Fruit fly (Drosophila melanogaster) whole organism, embryonic: ENCODE data around the gene CG6356.
A peak's percentile ranks its signal among the peaks of the same experiment; 100 is the strongest.

Source experiments
- Asciz ChIP-seq: fragments of 200-800 bp; sonication (Bioruptor generic); optimal IDR thresholded peaks from 2 replicates; lab custom pipeline; 2017; ENCODE audit warnings: missing biosample characterization, mild to moderate bottlenecking, missing genetic modification characterization, missing genetic modification reagents
- Bgb ChIP-seq: fragments of 200-800 bp; sonication (Bioruptor generic); IDR thresholded peaks from 2 replicates; pipeline ENCODE4 v1.3.6; 2022; ENCODE audit warnings: missing biosample characterization, missing genetic modification characterization; ENCODE audit not compliant: partially characterized antibody
- CG12299 ChIP-seq: fragments of 200-800 bp; sonication (Bioruptor generic); optimal IDR thresholded peaks from 2 replicates; lab custom pipeline; 2018; ENCODE audit warnings: missing biosample characterization, mild to moderate bottlenecking, missing genetic modification characterization
- CG13424 ChIP-seq: fragments of 200-800 bp; sonication (Bioruptor generic); optimal IDR thresholded peaks from 2 replicates; lab custom pipeline; 2019; ENCODE audit warnings: missing biosample characterization, mild to moderate bottlenecking, missing genetic modification characterization, moderate library complexity
- CG14860 ChIP-seq: fragments of 200-800 bp; sonication (Bioruptor generic); IDR thresholded peaks from 3 replicates; pipeline ENCODE4 v1.3.6; 2022; ENCODE audit warnings: missing biosample characterization, missing genetic modification characterization; ENCODE audit not compliant: partially characterized antibody
- CG2678 ChIP-seq: fragments of 200-800 bp; sonication (Bioruptor generic); optimal IDR thresholded peaks from 3 replicates; lab custom pipeline; 2019; ENCODE audit warnings: missing biosample characterization, mild to moderate bottlenecking, missing genetic modification characterization, moderate library complexity
- CG2875 ChIP-seq: fragments of 200-800 bp; sonication (Bioruptor generic); optimal IDR thresholded peaks from 2 replicates; lab custom pipeline; 2017; ENCODE audit warnings: missing biosample characterization, mild to moderate bottlenecking, missing genetic modification characterization, missing genetic modification reagents
- CG30020 ChIP-seq: fragments of 200-800 bp; optimal IDR thresholded peaks from 2 replicates; lab custom pipeline; 2019; ENCODE audit warnings: missing biosample characterization, mild to moderate bottlenecking, missing genetic modification characterization, moderate library complexity
- CG31224 ChIP-seq: fragments of 200-800 bp; sonication (Bioruptor generic); IDR thresholded peaks from 2 replicates; pipeline ENCODE4 v1.3.6; 2022; ENCODE audit warnings: missing biosample characterization, missing genetic modification characterization
- CG33557 ChIP-seq: fragments of 200-800 bp; sonication (Bioruptor generic); optimal IDR thresholded peaks from 2 replicates; lab custom pipeline; 2019; ENCODE audit warnings: missing biosample characterization, mild to moderate bottlenecking, missing genetic modification characterization, moderate library complexity
- CG4282 ChIP-seq: fragments of 200-800 bp; sonication (Bioruptor generic); optimal IDR thresholded peaks from 2 replicates; lab custom pipeline; 2016; ENCODE audit warnings: missing biosample characterization, missing genetic modification characterization
- CG9215 ChIP-seq: fragments of 200-800 bp; sonication (Bioruptor generic); IDR thresholded peaks from 2 replicates; pipeline ENCODE4 v1.3.6; 2022; ENCODE audit warnings: missing biosample characterization, missing genetic modification characterization
- CG9817 ChIP-seq: fragments of 200-800 bp; sonication (Bioruptor generic); optimal IDR thresholded peaks from 2 replicates; lab custom pipeline; 2018; ENCODE audit warnings: missing biosample characterization, mild to moderate bottlenecking, missing genetic modification characterization, moderate library complexity
- CG9932 ChIP-seq: fragments of 200-800 bp; sonication (Bioruptor generic); IDR thresholded peaks from 2 replicates; pipeline ENCODE4 v1.3.6; 2022; ENCODE audit warnings: missing biosample characterization, missing genetic modification characterization
- CkIIα-i1 ChIP-seq: fragments of 200-800 bp; sonication (Bioruptor generic); IDR thresholded peaks from 2 replicates; pipeline ENCODE4 v1.3.6; 2022; ENCODE audit warnings: missing biosample characterization, missing genetic modification characterization
- Ets97D ChIP-seq: fragments of 200-800 bp; sonication (Bioruptor generic); optimal IDR thresholded peaks from 3 replicates; lab custom pipeline; 2016; ENCODE audit warnings: missing biosample characterization, missing genetic modification characterization
- GATAe ChIP-seq: fragments of 200-800 bp; sonication (Bioruptor generic); conservative IDR thresholded peaks from 2 replicates; pipeline ENCODE4 v1.3.6; 2022; ENCODE audit warnings: missing biosample characterization, missing genetic modification characterization
- HHEX ChIP-seq: fragments of 200-800 bp; sonication (Bioruptor generic); optimal IDR thresholded peaks from 3 replicates; lab custom pipeline; 2017; ENCODE audit warnings: missing biosample characterization, mild to moderate bottlenecking, missing genetic modification characterization, missing genetic modification reagents
- Hmx ChIP-seq: fragments of 200-800 bp; sonication (Bioruptor generic); optimal IDR thresholded peaks from 2 replicates; lab custom pipeline; 2016; ENCODE audit warnings: missing biosample characterization, missing genetic modification characterization
- Hr51 ChIP-seq, 2 experiments: fragments of 200-800 bp; sonication (Bioruptor generic); optimal IDR thresholded peaks; 2 replicates in 1 of 2; 3 replicates in 1 of 2; lab custom pipeline; 2016 to 2018; ENCODE audit warnings: missing biosample characterization in 2 of 2, missing genetic modification characterization in 2 of 2, mild to moderate bottlenecking in 1 of 2, moderate library complexity in 1 of 2
- Med ChIP-seq: fragments of 200-800 bp; sonication (Bioruptor generic); peaks from one replicate; lab custom pipeline; 2016; ENCODE audit warnings: missing biosample characterization, missing genetic modification characterization, mild to moderate bottlenecking, inconsistent platforms, moderate library complexity
- PHDP ChIP-seq: fragments of 200-800 bp; sonication (Bioruptor generic); optimal IDR thresholded peaks from 3 replicates; lab custom pipeline; 2018; ENCODE audit warnings: missing biosample characterization, mild to moderate bottlenecking, missing genetic modification characterization, moderate library complexity
- Pdp1 ChIP-seq, 2 experiments: fragments of 200-800 bp; sonication (Bioruptor generic); optimal IDR thresholded peaks; 3 replicates each; lab custom pipeline; 2016; ENCODE audit warnings: missing biosample characterization in 2 of 2, missing genetic modification characterization in 2 of 2, mild to moderate bottlenecking in 1 of 2, moderate library complexity in 1 of 2
- Sox102F ChIP-seq: fragments of 200-800 bp; sonication (Bioruptor generic); optimal IDR thresholded peaks from 2 replicates; lab custom pipeline; 2018; ENCODE audit warnings: missing biosample characterization, mild to moderate bottlenecking, missing genetic modification characterization, moderate library complexity
- bbx ChIP-seq: fragments of 200-800 bp; sonication (Bioruptor generic); IDR thresholded peaks from 2 replicates; pipeline ENCODE4 v1.3.6; 2022; ENCODE audit warnings: missing biosample characterization, missing genetic modification characterization; ENCODE audit not compliant: partially characterized antibody
- bsh ChIP-seq, 2 experiments: fragments of 200-800 bp; sonication (Bioruptor generic); optimal IDR thresholded peaks; 2 replicates each; lab custom pipeline; 2017 to 2018; ENCODE audit warnings: mild to moderate bottlenecking in 2 of 2, missing biosample characterization in 2 of 2, missing genetic modification characterization in 2 of 2, moderate library complexity in 1 of 2
- btn ChIP-seq: fragments of 200-800 bp; sonication (Bioruptor generic); optimal IDR thresholded peaks from 2 replicates; lab custom pipeline; 2016; ENCODE audit warnings: missing biosample characterization, missing genetic modification characterization
- cas ChIP-seq: fragments of 200-800 bp; sonication (Bioruptor generic); IDR thresholded peaks from 2 replicates; pipeline ENCODE4 v1.3.6; 2022; ENCODE audit warnings: missing biosample characterization, missing genetic modification characterization
- chinmo ChIP-seq: fragments of 200-800 bp; sonication (Bioruptor generic); IDR thresholded peaks from 4 replicates; pipeline ENCODE4 v1.3.6; 2022; ENCODE audit warnings: missing biosample characterization, missing genetic modification characterization; ENCODE audit not compliant: partially characterized antibody
- da ChIP-seq: fragments of 200-800 bp; sonication (Bioruptor generic); optimal IDR thresholded peaks from 2 replicates; lab custom pipeline; 2016; ENCODE audit warnings: missing biosample characterization, missing genetic modification characterization
- esg ChIP-seq: fragments of 200-800 bp; sonication (Bioruptor generic); conservative IDR thresholded peaks from 2 replicates; pipeline ENCODE4 v1.3.6; 2022; ENCODE audit warnings: missing biosample characterization, missing genetic modification characterization
- fru ChIP-seq: fragments of >200 bp; optimal IDR thresholded peaks from 2 replicates; lab custom pipeline; 2017
- hbn ChIP-seq: fragments of 200-800 bp; sonication (Bioruptor generic); IDR thresholded peaks from 2 replicates; pipeline ENCODE4 v1.3.6; 2022; ENCODE audit warnings: missing biosample characterization, missing genetic modification characterization; ENCODE audit not compliant: partially characterized antibody
- hkb ChIP-seq, 2 experiments: fragments of 200-800 bp in 1 of 2; fragments of >200 bp in 1 of 2; sonication (Bioruptor generic) in 1 of 2; IDR thresholded peaks in 1 of 2; optimal IDR thresholded peaks in 1 of 2; 2 replicates each; pipeline versions ENCODE4 v1.3.6 to Lab custom; 2017 to 2022; ENCODE audit warnings: missing biosample characterization in 1 of 2, missing genetic modification characterization in 1 of 2
- kah ChIP-seq: fragments of 200-800 bp; sonication (Bioruptor generic); optimal IDR thresholded peaks from 2 replicates; lab custom pipeline; 2018; ENCODE audit warnings: missing biosample characterization, mild to moderate bottlenecking, missing genetic modification characterization
- prd ChIP-seq, 3 experiments: fragments of >200 bp in 2 of 3; fragments of 200-800 bp in 1 of 3; sonication (Bioruptor generic) in 1 of 3; optimal IDR thresholded peaks in 2 of 3; IDR thresholded peaks in 1 of 3; 2 replicates in 2 of 3; 3 replicates in 1 of 3; pipeline versions ENCODE4 v1.3.6 to Lab custom; 2017 to 2022; ENCODE audit warnings: missing biosample characterization in 1 of 3, missing genetic modification characterization in 1 of 3
- pum ChIP-seq: fragments of 200-800 bp; sonication (Bioruptor generic); optimal IDR thresholded peaks from 2 replicates; lab custom pipeline; 2016; ENCODE audit warnings: missing biosample characterization, missing genetic modification characterization
- sima ChIP-seq: fragments of 200-800 bp; sonication (Bioruptor generic); optimal IDR thresholded peaks from 2 replicates; lab custom pipeline; 2016; ENCODE audit warnings: missing biosample characterization, missing genetic modification characterization
- stc ChIP-seq: fragments of 200-800 bp; sonication (Bioruptor generic); IDR thresholded peaks from 2 replicates; pipeline ENCODE4 v1.3.6; 2022; ENCODE audit warnings: missing biosample characterization, missing genetic modification characterization
- tio ChIP-seq: fragments of 200-800 bp; sonication (Bioruptor generic); optimal IDR thresholded peaks from 2 replicates; lab custom pipeline; 2017; ENCODE audit warnings: missing biosample characterization, missing genetic modification characterization, inconsistent platforms
- trem ChIP-seq: fragments of 200-800 bp; optimal IDR thresholded peaks from 3 replicates; lab custom pipeline; 2019; ENCODE audit warnings: missing biosample characterization, mild to moderate bottlenecking, missing genetic modification characterization, moderate library complexity
- twi ChIP-seq: fragments of 200-800 bp; optimal IDR thresholded peaks from 2 replicates; lab custom pipeline; 2019; ENCODE audit warnings: missing biosample characterization, mild to moderate bottlenecking, missing genetic modification characterization, moderate library complexity
- unc-4 ChIP-seq: fragments of 200-800 bp; sonication (Bioruptor generic); IDR thresholded peaks from 2 replicates; pipeline ENCODE4 v1.3.6; 2022; ENCODE audit warnings: missing biosample characterization, missing genetic modification characterization; ENCODE audit not compliant: partially characterized antibody
- vfl ChIP-seq: fragments of 200-800 bp; sonication (Bioruptor generic); optimal IDR thresholded peaks from 2 replicates; lab custom pipeline; 2016; ENCODE audit warnings: missing biosample characterization, missing genetic modification characterization
- vnd ChIP-seq: fragments of 200-800 bp; sonication (Bioruptor generic); IDR thresholded peaks from 3 replicates; pipeline ENCODE4 v1.3.6; 2022; ENCODE audit warnings: missing biosample characterization, missing genetic modification characterization; ENCODE audit not compliant: partially characterized antibody
- zfh1 ChIP-seq: fragments of 200-800 bp; sonication (Bioruptor generic); IDR thresholded peaks from 3 replicates; pipeline ENCODE4 v1.3.6; 2022; ENCODE audit warnings: missing biosample characterization, missing genetic modification characterization

The CG6356 gene

dm6 chr3R:24319083-24319381, 35.3 kb downstream of the CG6356 start (continued):
- TF ChIP-seq hbn (GFP tag; lab: Robert Waterston, UW) (0 out of 2 replicates have a peak, but pooled peaks have one; percentile 10), unc-4 (GFP tag; lab: Robert Waterston, UW) (0 out of 2 replicates have a peak, but pooled peaks have one; percentile 10), CG33557 (no peak), CG14860 (GFP tag; lab: Robert Waterston, UW) (0 out of 3 replicates have a peak, but pooled peaks have one; percentile 30), cas (no peak), CG2875 (no peak), btn (GFP tag; lab: Kevin White, UChicago) (no peak), chinmo (GFP tag; lab: Robert Waterston, UW) (peak; percentile 81; the same call in 1 of the 4 replicates), Hmx (GFP tag; lab: Kevin White, UChicago) (no peak), da (GFP tag; lab: Kevin White, UChicago) (no peak), HHEX (GFP tag; lab: Kevin White, UChicago) (no peak)

- TF ChIP-seq CkIIα-i1 (GFP tag; lab: Robert Waterston, UW) (no peak), hkb (optimal IDR thresholded peaks at IDR 0.05; lab: Kevin White, UChicago) (no peak), hkb (GFP tag; IDR thresholded peaks at IDR 0.05; lab: Robert Waterston, UW) (no peak), CG9215 (GFP tag; lab: Robert Waterston, UW) (no peak), trem (tag; lab: Kevin White, UChicago) (no peak), sima (GFP tag; lab: Kevin White, UChicago) (no peak), unc-4 (GFP tag; lab: Robert Waterston, UW) (no peak), esg (GFP tag; lab: Robert Waterston, UW) (no peak), PHDP (tag; lab: Kevin White, UChicago) (no peak), Ets97D (GFP tag; lab: Kevin White, UChicago) (no peak), Med (GFP tag; lab: Kevin White, UChicago) (peak; percentile 35), CG13424 (tag; lab: Kevin White, UChicago) (no peak), vnd (GFP tag; lab: Robert Waterston, UW) (no peak), vfl (GFP tag; lab: Kevin White, UChicago) (no peak), CG9932 (GFP tag; lab: Robert Waterston, UW) (no peak), zfh1 (GFP tag; lab: Robert Waterston, UW) (no peak), CG2875 (no peak), Pdp1 (GFP tag; optimal IDR thresholded peaks at IDR 0.05; lab: Kevin White, UChicago) (peak in 1 of 2 experiments; percentile 99), Sox102F (GFP tag; lab: Kevin White, UChicago) (no peak), fru (no peak), Asciz (no peak), CG4282 (GFP tag; lab: Kevin White, UChicago) (no peak), CG30020 (tag; lab: Kevin White, UChicago) (no peak), GATAe (GFP tag; lab: Robert Waterston, UW) (no peak), twi (tag; lab: Kevin White, UChicago) (no peak), prd (optimal IDR thresholded peaks at IDR 0.05; lab: Kevin White, UChicago) (no peak), prd (GFP tag; IDR thresholded peaks at IDR 0.05; lab: Robert Waterston, UW) (no peak), Hr51 (GFP tag; optimal IDR thresholded peaks at IDR 0.05; lab: Kevin White, UChicago) (no peak), CG31224 (no peak), kah (GFP tag; lab: Kevin White, UChicago) (peak; percentile 12), stc (GFP tag; lab: Robert Waterston, UW) (no peak), tio (GFP tag; lab: Kevin White, UChicago) (no peak), CG2678 (tag; lab: Kevin White, UChicago) (no peak), bsh (GFP tag; optimal IDR thresholded peaks at IDR 0.05; lab: Kevin White, UChicago) (no peak), CG9817 (tag; lab: Kevin White, UChicago) (no peak), CG12299 (tag; lab: Kevin White, UChicago) (no peak), pum (GFP tag; lab: Kevin White, UChicago) (no peak), cas (no peak), bbx (GFP tag; lab: Robert Waterston, UW) (peak; percentile 25; the same call in 1 of the 2 replicates), Bgb (GFP tag; lab: Robert Waterston, UW) (no peak)
Measured at dm6 chr3R:24319632-24320341, 36.0 kb downstream of the CG6356 start.
